Worm (Caenorhabditis elegans): ENCODE measurements around the gene R107.2.

R107.2 gene

DNA sequence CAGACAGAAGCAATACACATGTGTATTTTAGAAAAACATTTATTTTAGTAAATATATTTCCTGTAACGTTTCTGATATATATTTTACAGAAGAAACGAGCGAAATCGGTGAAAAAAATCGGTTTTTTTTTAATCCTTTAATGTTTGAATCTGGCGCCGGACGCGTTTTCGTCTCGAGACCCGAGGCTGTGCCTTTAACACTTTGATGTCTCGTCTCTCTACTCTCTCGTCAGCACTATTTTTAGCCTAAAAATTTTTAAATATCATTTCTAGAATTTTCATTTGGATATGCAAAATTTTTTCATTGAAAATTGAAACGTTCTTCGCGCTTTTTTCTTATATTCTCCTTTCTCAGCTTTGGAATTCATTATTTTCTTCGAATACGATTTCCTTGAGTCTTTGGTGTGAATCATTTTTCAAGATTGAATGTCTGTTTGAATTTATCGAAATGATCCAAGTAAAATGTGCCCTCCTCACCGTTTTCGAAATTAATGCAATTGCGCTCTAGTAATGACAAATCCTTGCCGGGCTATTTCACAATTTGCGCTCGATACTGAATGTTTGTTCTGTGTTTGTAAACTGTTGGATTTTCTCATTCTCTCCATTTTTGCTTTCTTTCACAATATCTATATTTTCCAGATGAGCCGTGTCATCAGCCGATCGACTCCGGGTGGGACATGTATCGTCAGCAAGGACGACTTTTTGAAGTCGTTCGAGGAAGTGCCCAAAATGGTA is 8.8 kb upstream of the R107.2 start, which contains the start of gene cls-2:
TSS of gene cls-2 (plus strand) at position 635 of the 734 bp plus-strand sequence.
- TF ChIP-seq unc-62 (GFP tag; optimal IDR thresholded peaks at IDR 0.05) = no peak

DNA sequence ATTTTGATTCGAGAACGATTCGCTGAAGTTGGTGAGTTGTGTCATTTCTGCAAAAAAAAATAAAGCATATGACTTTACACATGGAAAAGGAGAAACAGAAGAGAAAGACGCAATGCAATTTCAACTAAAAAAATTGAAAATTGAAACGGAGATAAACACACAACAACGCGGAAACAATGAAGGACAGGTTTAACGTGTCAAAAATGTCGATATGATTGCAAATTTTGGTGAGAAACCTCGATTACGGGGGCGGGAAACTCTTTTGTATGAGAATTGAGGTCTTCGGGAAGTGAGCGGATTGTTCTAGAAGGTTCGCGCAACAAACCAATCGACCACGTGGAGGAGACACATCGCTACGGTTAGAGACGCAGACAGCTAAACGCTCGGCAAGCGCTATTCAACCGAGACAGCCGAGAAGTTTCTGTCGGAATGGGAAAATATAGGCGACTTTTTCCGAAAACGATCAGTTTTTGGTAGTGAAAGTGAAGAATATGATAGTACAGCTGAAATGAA is 8.1 kb upstream of the R107.2 start, which contains the start of gene R107.5:
TSS of gene R107.5 (minus strand) at position 51 of the 513 bp plus-strand sequence.
- TF ChIP-seq unc-62 (GFP tag; optimal IDR thresholded peaks at IDR 0.05) = no peak

ce11 chrIII:9053263-9053662 is 7.5 kb upstream of the R107.2 start:
- TF ChIP-seq unc-62 (GFP tag; optimal IDR thresholded peaks at IDR 0.05) = no peak

DNA sequence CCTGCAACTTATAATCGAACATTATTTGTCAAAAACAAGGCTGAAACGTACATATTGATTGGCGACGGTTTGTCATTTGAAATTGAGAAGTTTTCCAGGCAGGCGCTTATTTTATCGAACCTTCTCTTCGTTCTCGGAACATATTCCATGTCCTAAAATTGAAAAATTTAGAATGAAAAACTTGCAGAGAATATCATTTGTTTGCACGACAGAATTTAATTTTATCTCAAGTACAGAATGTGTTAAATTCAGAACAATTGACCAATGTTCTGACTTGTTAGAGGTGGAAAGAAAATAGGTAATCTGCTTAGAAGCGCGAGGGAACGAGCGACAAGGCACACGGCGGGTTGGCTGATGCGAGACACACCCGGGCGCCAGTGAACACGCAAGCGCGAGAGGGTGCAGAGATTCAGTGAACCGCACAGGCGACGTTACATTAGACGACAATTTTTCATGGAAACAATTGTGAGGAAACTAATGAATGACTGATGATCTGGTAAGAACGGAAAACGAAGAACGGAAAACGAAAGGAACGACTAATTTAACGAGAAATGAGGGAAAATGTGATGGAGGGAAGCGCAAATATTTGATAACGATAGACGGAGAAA is 6.7 kb upstream of the R107.2 start:
- no peak for TF ChIP-seq unc-62 (GFP tag; optimal IDR thresholded peaks at IDR 0.05)

DNA sequence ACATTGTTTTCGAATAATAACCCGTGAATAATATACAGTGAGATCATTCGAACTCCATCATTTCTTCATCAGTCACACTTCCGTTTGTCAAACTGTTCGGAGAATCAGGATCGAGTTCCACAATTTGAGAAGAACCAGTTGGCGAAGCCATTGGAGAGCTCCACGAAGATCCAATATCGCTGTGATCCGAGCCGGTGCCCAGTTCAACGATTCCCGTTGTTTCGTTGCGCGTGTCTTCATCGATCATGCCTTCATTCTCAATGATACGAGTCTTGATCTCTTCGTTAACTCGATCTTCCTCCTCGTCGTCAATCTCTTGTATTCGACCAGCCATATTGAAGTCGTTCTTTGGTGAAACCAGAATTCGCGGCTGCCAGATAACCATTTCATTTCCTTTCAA is 6.0 kb upstream of the R107.2 start:
- TF ChIP-seq unc-62 (GFP tag; optimal IDR thresholded peaks at IDR 0.05) = no peak

DNA sequence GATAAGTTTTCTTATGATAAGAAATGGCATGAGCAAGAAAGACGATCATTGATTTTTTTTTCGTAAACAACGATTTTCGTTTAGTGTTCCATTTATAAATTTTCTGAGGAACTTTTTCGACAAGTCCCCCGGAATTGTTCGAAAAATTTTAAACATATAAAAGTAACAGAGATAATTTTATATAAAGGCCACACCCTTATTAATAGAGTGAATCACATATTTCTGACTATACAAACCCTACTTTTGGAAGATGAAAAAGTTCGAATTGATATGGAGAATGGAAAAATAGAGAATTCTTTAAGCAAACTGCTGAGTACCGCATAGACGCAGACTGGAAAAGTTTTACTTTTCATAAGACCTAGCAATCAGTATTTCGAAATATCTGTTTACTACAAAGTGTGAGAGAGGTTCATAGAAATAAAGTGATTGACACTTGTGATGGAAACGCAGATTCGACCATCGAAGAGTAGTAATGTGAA is 5.4 kb upstream of the R107.2 start:
- TF ChIP-seq unc-62 (GFP tag; optimal IDR thresholded peaks at IDR 0.05) = no peak

DNA sequence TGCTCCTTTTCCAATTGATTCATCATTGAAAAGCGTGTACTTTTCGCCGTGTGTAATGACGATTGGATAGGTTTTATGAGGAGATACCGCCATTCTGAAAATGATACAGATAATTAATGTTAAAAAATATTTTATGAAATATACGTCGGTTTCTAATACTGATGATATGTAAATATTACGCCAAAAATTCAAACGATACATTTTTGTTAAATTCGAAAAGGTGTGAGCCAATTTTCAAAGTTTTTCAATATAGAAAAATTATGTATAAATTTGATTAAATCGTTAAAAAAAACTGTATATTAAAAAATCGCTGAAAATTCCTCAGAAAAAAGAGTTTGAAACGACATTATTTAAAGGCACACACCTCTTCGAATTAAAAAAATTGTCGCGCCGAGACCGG is 4.9 kb upstream of the R107.2 start, which contains the start of gene ikke-1:
TSS of gene ikke-1 (minus strand) at position 101 of the 400 bp plus-strand sequence.
- no peak for TF ChIP-seq unc-62 (GFP tag; optimal IDR thresholded peaks at IDR 0.05)

ce11 chrIII:9047260-9047659 is 1.5 kb upstream of the R107.2 start:
- TF ChIP-seq unc-62 (GFP tag; optimal IDR thresholded peaks at IDR 0.05) = no peak

ce11 chrIII:9043200-9043599 is 2.5 kb downstream of the R107.2 start, which contains the start of gene nac-2:
Gene nac-2 (minus strand): TSS chrIII:9043300.
- TF ChIP-seq unc-62 (GFP tag; optimal IDR thresholded peaks at IDR 0.05) = no peak

ce11 chrIII:9037658-9038057 is 8.1 kb downstream of the R107.2 start, which contains the start of gene R107.9:
Gene R107.9 (plus strand): TSS chrIII:9037958.
- TF ChIP-seq unc-62 (GFP tag; optimal IDR thresholded peaks at IDR 0.05) = no peak

- TF ChIP-seq unc-62 (GFP tag; optimal IDR thresholded peaks at IDR 0.05) = no peak
These were observed 10.7 kb downstream of the R107.2 start for ce11 chrIII:9035037-9035436.

- no peak for TF ChIP-seq unc-62 (GFP tag; optimal IDR thresholded peaks at IDR 0.05)
These were observed 11.6 kb downstream of the R107.2 start for ce11 chrIII:9034133-9034532.

DNA sequence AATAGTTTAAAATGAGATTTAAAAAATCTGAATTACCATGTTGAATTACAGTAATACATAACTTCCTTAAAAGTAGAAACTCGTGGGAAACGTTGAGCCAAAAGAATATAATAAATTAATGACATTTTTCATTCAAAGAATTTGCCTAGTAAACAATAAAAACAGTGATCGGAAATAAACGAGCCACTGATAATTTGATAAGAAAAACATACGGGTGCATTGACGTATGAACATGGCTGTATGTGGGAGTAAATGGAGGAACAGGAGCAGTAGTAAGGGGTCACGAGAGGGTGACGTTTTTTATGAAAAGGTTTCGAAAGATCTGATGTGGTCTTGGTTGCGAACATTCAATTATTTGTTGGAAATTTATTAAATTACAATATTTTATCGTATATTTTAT is 14.9 kb downstream of the R107.2 start:
- no peak for TF ChIP-seq unc-62 (GFP tag; optimal IDR thresholded peaks at IDR 0.05)

ce11 chrIII:9026951-9027350 is 18.8 kb downstream of the R107.2 start, which contains the start of gene F59B2.13:
Gene F59B2.13 (minus strand): TSS chrIII:9027051.
- TF ChIP-seq unc-62 (GFP tag; optimal IDR thresholded peaks at IDR 0.05) = no peak

DNA sequence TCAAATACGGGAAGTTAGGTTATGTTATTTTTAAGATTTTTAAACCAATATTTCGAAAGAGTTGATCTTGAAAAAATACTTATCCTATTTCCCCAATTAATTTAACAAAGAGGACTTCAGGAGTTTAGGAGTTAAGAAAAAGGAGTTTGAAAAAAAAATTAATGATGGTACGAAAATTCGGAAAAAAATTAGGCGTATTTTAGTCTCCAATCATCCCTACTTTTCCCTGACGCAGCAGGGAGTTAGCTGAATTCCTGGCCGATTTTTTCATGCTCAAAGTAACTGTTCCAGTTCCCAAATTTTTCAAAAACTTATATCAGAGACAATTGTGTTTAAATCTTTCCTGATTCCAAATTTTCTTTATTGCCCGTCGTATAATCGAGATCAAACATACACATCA is 22.1 kb downstream of the R107.2 start:
- TF ChIP-seq unc-62 (GFP tag; optimal IDR thresholded peaks at IDR 0.05) = no peak

ce11 chrIII:9022535-9022934 is 23.2 kb downstream of the R107.2 start, which contains the start of gene F59B2.14:
Gene F59B2.14 (minus strand): TSS chrIII:9022635.
- TF ChIP-seq unc-62 (GFP tag; optimal IDR thresholded peaks at IDR 0.05) = no peak
